Fruit fly (Drosophila melanogaster) whole organism: ENCODE data around the gene Cad89D.

Source experiments
- Dll ChIP-seq: fragments of >200 bp; optimal IDR thresholded peaks from 2 replicates; lab custom pipeline; 2017
- pan ChIP-seq: fragments of >200 bp; optimal IDR thresholded peaks from 2 replicates; lab custom pipeline; 2017
- psq ChIP-seq: fragments of >200 bp; optimal IDR thresholded peaks from 2 replicates; lab custom pipeline; 2017
- usp ChIP-seq: fragments of >200 bp; optimal IDR thresholded peaks from 2 replicates; lab custom pipeline; 2017; ENCODE audit warnings: missing biosample characterization, missing genetic modification characterization, mixed read lengths

- TF ChIP-seq psq (lab: Kevin White, UChicago): no peak
- TF ChIP-seq pan (lab: Kevin White, UChicago): no peak
- no peak for TF ChIP-seq Dll
- TF ChIP-seq usp: no peak
These were observed 2.2 kb upstream of the Cad89D start for dm6 chr3R:16497379-16497778.
